Fruit fly (Drosophila melanogaster) Kc167 (cell line): ENCODE data around the gene CG42699.

Experiments
- Myc ChIP-seq: fragments of >200 bp; optimal IDR thresholded peaks from 2 replicates; lab custom pipeline; 2017; ENCODE audit warnings: missing external identifiers
- Sin3A ChIP-seq: fragments of >200 bp; optimal IDR thresholded peaks from 2 replicates; lab custom pipeline; 2018; ENCODE audit warnings: missing external identifiers
- h ChIP-seq: fragments of >200 bp; optimal IDR thresholded peaks from 3 replicates; lab custom pipeline; 2018; ENCODE audit warnings: missing external identifiers
- insv ChIP-seq: fragments of >200 bp; optimal IDR thresholded peaks from 3 replicates; lab custom pipeline; 2018; ENCODE audit warnings: missing external identifiers
- psq ChIP-seq: fragments of >200 bp; optimal IDR thresholded peaks from 2 replicates; lab custom pipeline; 2017; ENCODE audit warnings: missing external identifiers
- ttk ChIP-seq: sonication (Bioruptor generic); optimal IDR thresholded peaks from 2 replicates; lab custom pipeline; 2017; ENCODE audit warnings: missing external identifiers

Gene CG42699

DNA sequence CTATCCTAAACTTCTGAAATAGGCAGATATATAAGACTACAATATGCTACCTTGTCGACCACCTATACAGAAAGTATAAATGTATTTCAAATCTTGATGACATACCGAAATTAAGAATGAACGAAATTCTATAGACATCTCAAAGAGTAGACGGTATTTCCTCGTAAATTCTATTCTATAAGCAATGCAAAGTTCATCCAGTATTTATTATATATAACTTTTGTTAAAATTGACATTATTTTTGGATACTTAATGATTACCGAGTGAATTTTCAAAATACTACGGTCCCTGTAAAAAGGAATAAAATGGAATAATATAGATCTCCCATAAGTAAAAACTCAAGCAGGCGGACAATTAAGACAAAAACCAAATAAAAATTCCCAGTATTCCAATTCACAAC lies 24.8 kb downstream of the CG42699 start, which contains the start of gene CG15767:
Gene CG15767, plus strand, starts transcription at position 301 of the 400 bp plus-strand sequence.
- TF ChIP-seq Sin3A (lab: Kevin White, UChicago) (no peak), psq (lab: Kevin White, UChicago) (no peak), h (no peak), Myc (no peak), insv (lab: Kevin White, UChicago) (no peak), ttk (no peak)

DNA sequence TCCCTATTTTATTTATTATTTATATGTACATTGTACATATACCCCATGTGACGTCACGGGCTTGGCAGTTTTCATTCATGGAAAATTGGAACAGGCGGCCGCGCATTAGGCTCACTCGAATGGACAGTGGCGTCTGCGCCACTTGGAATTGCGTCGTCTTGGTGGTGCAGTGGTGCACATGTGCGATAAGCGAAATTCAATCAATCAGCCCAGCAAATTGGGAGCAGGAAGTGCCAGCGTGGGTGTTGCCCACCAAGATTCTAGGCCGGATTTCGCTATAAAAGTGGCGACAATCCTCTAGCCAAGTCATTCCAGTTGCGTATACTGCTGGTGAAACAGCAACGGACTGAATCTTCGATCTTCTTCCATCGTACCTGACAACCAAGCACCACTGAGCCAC lies 27.5 kb downstream of the CG42699 start, which contains the start of gene CG12239:
Gene CG12239, plus strand, starts transcription at position 301 of the 400 bp plus-strand sequence.
- no peak for TF ChIP-seq h

DNA sequence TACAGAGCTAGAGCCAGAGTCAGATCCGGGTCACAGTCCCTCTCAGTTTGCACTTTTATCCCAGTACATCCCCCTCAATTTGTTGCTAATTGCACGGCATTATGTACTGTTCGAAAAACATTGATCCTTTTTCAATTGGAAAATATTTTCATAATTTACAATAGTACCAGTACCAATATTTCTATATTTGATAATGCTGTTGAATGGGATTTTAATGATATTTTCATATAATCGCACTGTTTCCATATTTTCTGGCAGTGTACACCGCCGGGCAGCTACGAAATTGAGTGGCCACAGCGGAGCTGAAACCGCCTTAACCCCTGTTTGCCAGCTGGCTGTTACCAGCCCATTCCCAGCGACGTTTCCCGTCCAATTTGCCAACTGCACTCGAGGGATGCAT lies 36.3 kb downstream of the CG42699 start:
- TF ChIP-seq Sin3A (lab: Kevin White, UChicago) (no peak), insv (lab: Kevin White, UChicago) (no peak), Myc (no peak)

DNA sequence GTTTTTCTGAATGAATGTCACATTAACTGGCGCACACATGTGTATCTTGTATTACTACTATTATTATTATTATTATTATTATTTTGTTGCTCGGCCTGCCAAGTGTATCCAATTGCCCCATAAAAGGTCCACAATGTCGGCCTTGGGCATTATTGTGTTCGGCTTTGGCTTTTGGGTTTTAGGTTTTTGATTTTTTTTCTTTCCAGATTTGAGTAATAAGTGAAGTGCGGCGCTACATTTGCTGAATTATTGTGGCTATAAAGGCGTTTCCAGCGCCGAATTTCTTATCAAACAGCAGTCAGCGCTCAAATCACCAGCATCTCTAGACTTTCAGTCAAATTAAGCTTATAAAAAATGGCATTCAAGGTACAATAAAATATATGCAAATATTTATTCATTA lies 40.0 kb downstream of the CG42699 start, which contains the start of gene Cpr5C:
Gene Cpr5C, plus strand, starts transcription at position 301 of the 400 bp plus-strand sequence.
- TF ChIP-seq ttk (no peak), psq (lab: Kevin White, UChicago) (no peak), insv (lab: Kevin White, UChicago) (no peak), Myc (no peak), Sin3A (lab: Kevin White, UChicago) (no peak)

DNA sequence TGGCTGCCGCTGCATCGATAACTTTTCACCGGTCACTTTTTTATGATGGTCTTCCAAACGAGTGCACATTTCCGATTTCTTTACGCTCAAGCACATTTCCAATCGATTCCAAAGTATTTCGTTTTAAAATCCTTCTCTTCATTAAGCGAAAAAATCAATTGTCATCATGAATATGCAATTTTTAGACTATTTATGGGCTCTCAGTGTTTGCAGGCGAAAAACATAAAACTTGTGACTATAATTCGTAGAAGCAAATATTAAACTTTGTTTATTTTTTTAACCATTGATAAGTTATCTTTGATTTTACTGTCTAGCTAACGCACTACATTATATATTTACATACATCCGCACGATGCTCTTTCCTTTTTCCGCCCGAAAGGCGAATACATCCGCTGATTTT lies 44.3 kb downstream of the CG42699 start, which contains the start of gene Prosbeta2R1:
Gene Prosbeta2R1, plus strand, starts transcription at position 301 of the 400 bp plus-strand sequence.
- no peak for TF ChIP-seq Sin3A (lab: Kevin White, UChicago)

dm6 chrX:5812877-5813276 lies 48.5 kb downstream of the CG42699 start, which contains the start of gene CG44329:
Gene CG44329, minus strand, starts transcription at chrX:5812977.
- TF ChIP-seq psq (lab: Kevin White, UChicago): no peak
- TF ChIP-seq Sin3A (lab: Kevin White, UChicago): no peak

- TF ChIP-seq h (no peak), Myc (no peak), psq (lab: Kevin White, UChicago) (no peak), ttk (no peak), insv (lab: Kevin White, UChicago) (no peak), Sin3A (lab: Kevin White, UChicago) (no peak)
Measured at dm6 chrX:5815720-5816119, 51.4 kb downstream of the CG42699 start, which contains the start of gene AgmNAT. Gene AgmNAT, minus strand, starts transcription at chrX:5815820.

DNA sequence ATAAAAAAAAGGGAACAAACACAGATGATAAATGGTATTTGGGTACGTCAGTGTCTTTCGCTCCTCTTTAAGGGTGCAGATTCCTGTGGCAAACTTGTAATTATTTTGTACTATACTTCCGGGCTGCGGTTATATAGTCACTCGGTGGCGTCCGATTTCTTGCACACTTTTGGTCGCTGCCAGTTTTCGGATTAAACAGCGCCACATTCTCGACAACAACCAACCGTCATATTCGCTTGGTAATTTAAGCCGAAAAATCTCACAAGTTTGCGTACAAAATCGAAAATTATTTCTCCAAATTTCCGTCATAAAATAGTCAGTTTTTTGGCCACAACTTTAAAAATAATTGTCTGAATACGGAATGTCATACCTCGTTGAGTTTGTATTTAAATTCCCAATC lies 52.8 kb downstream of the CG42699 start:
- no peak for TF ChIP-seq psq (lab: Kevin White, UChicago)
- TF ChIP-seq ttk: no peak
- no peak for TF ChIP-seq insv (lab: Kevin White, UChicago)
- no peak for TF ChIP-seq Myc

dm6 chrX:5818428-5818827 lies 54.1 kb downstream of the CG42699 start, which contains the start of gene CG15765:
Gene CG15765, plus strand, starts transcription at chrX:5818559.
- no peak for TF ChIP-seq psq (lab: Kevin White, UChicago)
- no peak for TF ChIP-seq ttk
- no peak for TF ChIP-seq h
- TF ChIP-seq Myc: no peak
- no peak for TF ChIP-seq Sin3A (lab: Kevin White, UChicago)

DNA sequence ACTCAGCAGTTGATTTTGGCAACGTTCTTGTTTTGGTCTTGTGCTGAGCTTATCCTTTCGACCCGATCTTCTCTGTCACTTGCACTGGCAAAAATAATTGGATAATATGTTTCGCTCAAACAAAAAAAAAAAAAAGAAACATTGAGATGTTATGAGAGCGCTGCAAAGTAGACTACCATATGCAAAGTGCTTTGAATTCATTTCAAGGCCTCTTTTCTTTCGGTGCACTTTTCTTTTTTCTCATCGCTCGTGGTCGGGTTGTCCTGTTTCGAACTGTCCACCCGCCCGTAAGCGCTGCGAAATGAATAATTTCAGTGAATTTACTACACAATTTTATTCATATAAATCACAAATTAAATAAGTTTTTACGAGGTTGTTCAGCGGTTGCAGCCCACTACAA lies 55.6 kb downstream of the CG42699 start:
- no peak for TF ChIP-seq psq (lab: Kevin White, UChicago)
